Worm (Caenorhabditis elegans) whole organism, early embryonic: ENCODE results near the gene Y47D7A.11.

Experiments
- B0310.2 ChIP-seq: sonication (generic microtip); optimal IDR thresholded peaks from 2 replicates; lab custom pipeline; 2016; ENCODE audit warnings: mild to moderate bottlenecking, missing genetic modification characterization, missing compliant biosample characterization
- F13C5.2 ChIP-seq: sonication (generic microtip); optimal IDR thresholded peaks from 2 replicates; lab custom pipeline; 2017; ENCODE audit warnings: mild to moderate bottlenecking, missing genetic modification characterization, inconsistent platforms, missing compliant biosample characterization
- aly-1 ChIP-seq: sonication (generic microtip); optimal IDR thresholded peaks from 2 replicates; lab custom pipeline; 2016; ENCODE audit warnings: missing genetic modification characterization, missing compliant biosample characterization
- ama-1 ChIP-seq: fragments of 150-350 bp; optimal IDR thresholded peaks from 2 replicates; lab custom pipeline; 2014
- ceh-13 ChIP-seq: fragments of 200-800 bp; sonication (Bioruptor generic); optimal IDR thresholded peaks from 2 replicates; lab custom pipeline; 2018; ENCODE audit warnings: mild to moderate bottlenecking, missing genetic modification characterization, missing compliant biosample characterization
- ceh-36 ChIP-seq: sonication (generic microtip); optimal IDR thresholded peaks from 2 replicates; lab custom pipeline; 2016; ENCODE audit warnings: missing genetic modification characterization, inconsistent platforms, missing compliant biosample characterization
- ets-7 ChIP-seq: sonication (generic microtip); optimal IDR thresholded peaks from 2 replicates; lab custom pipeline; 2016; ENCODE audit warnings: missing genotype, missing genetic modification characterization, missing compliant biosample characterization
- flt-1 ChIP-seq: fragments of 200-800 bp; sonication (Bioruptor generic); IDR thresholded peaks from 2 replicates; pipeline ENCODE4 v1.3.6; 2022; ENCODE audit warnings: missing genetic modification characterization, missing compliant biosample characterization
- hmbx-1 ChIP-seq: sonication (generic microtip); optimal IDR thresholded peaks from 2 replicates; lab custom pipeline; 2016; ENCODE audit warnings: mild to moderate bottlenecking, missing genetic modification characterization, missing compliant biosample characterization
- hmg-4 ChIP-seq: fragments of 200-800 bp; sonication (Bioruptor generic); optimal IDR thresholded peaks from 2 replicates; lab custom pipeline; 2018; ENCODE audit warnings: mild to moderate bottlenecking, missing genetic modification characterization, missing compliant biosample characterization
- hnd-1 ChIP-seq: sonication (generic microtip); optimal IDR thresholded peaks from 2 replicates; lab custom pipeline; 2016; ENCODE audit warnings: missing genetic modification characterization, missing compliant biosample characterization
- pes-1 ChIP-seq: fragments of 200-800 bp; sonication (Bioruptor generic); IDR thresholded peaks from 2 replicates; pipeline ENCODE4 v1.3.6; 2022; ENCODE audit warnings: missing genetic modification reagents, missing genetic modification characterization, missing compliant biosample characterization
- scrt-1 ChIP-seq: fragments of 200-800 bp; sonication (Bioruptor generic); IDR thresholded peaks from 2 replicates; pipeline ENCODE4 v1.3.6; 2022; ENCODE audit warnings: missing genetic modification characterization, missing compliant biosample characterization
- sea-1 ChIP-seq: fragments of 200-800 bp; sonication (Bioruptor generic); conservative IDR thresholded peaks from 2 replicates; pipeline ENCODE4 v1.3.6; 2022; ENCODE audit warnings: missing genetic modification characterization, missing compliant biosample characterization
- tbx-11 ChIP-seq: fragments of 200-800 bp; sonication (Bioruptor generic); IDR thresholded peaks from 2 replicates; pipeline ENCODE4 v1.3.6; 2022; ENCODE audit warnings: missing genetic modification characterization, missing compliant biosample characterization
- tbx-37 ChIP-seq: fragments of 200-800 bp; sonication (Bioruptor generic); conservative IDR thresholded peaks from 2 replicates; pipeline ENCODE4 v1.3.6; 2022; ENCODE audit warnings: missing genetic modification reagents, missing genetic modification characterization, missing compliant biosample characterization
- tra-4 ChIP-seq: sonication (generic microtip); optimal IDR thresholded peaks from 2 replicates; lab custom pipeline; 2017; ENCODE audit warnings: missing genetic modification characterization, missing compliant biosample characterization

Y47D7A.11 gene

ce11 chrV:4437215-4437614, 9.1 kb upstream of the Y47D7A.11 start:
- TF ChIP-seq scrt-1 (GFP tag; lab: Robert Waterston, UW) (no peak), F13C5.2 (tag; lab: Kevin White, UChicago) (no peak), aly-1 (tag; lab: Kevin White, UChicago) (no peak), tbx-37 (no peak), hmg-4 (GFP tag; lab: Kevin White, UChicago) (no peak), sea-1 (GFP tag; lab: Robert Waterston, UW) (no peak), tbx-11 (no peak), flt-1 (no peak), tra-4 (tag; lab: Kevin White, UChicago) (no peak), hnd-1 (tag; lab: Kevin White, UChicago) (no peak), pes-1 (GFP tag; lab: Robert Waterston, UW) (no peak), ceh-13 (GFP tag; lab: Kevin White, UChicago) (no peak), ets-7 (no peak), hmbx-1 (tag; lab: Kevin White, UChicago) (no peak), ama-1 (lab: Kevin White, UChicago) (no peak), ceh-36 (tag; lab: Kevin White, UChicago) (no peak), B0310.2 (tag; lab: Kevin White, UChicago) (no peak)

ce11 chrV:4435411-4435981, 7.4 kb upstream of the Y47D7A.11 start, which contains the start of gene Y47D7A.13:
TSS of gene Y47D7A.13 (minus strand) at chrV:4435927.
- TF ChIP-seq hnd-1 (tag; lab: Kevin White, UChicago) (no peak), tbx-11 (no peak), tra-4 (tag; lab: Kevin White, UChicago) (no peak), hmg-4 (GFP tag; lab: Kevin White, UChicago) (no peak), ama-1 (lab: Kevin White, UChicago) (no peak), tbx-37 (no peak), F13C5.2 (tag; lab: Kevin White, UChicago) (no peak), hmbx-1 (tag; lab: Kevin White, UChicago) (no peak), aly-1 (tag; lab: Kevin White, UChicago) (no peak), ceh-13 (GFP tag; lab: Kevin White, UChicago) (no peak), scrt-1 (GFP tag; lab: Robert Waterston, UW) (no peak), ets-7 (no peak)

ce11 chrV:4432783-4433237, 4.7 kb upstream of the Y47D7A.11 start, which contains the start of gene Y47D7A.15:
TSS of gene Y47D7A.15 (minus strand) at chrV:4433187.
- TF ChIP-seq flt-1 (no peak), tbx-11 (no peak), scrt-1 (GFP tag; lab: Robert Waterston, UW) (no peak), ama-1 (lab: Kevin White, UChicago) (no peak), B0310.2 (tag; lab: Kevin White, UChicago) (no peak), hnd-1 (tag; lab: Kevin White, UChicago) (no peak), hmg-4 (GFP tag; lab: Kevin White, UChicago) (no peak), hmbx-1 (tag; lab: Kevin White, UChicago) (no peak)

DNA sequence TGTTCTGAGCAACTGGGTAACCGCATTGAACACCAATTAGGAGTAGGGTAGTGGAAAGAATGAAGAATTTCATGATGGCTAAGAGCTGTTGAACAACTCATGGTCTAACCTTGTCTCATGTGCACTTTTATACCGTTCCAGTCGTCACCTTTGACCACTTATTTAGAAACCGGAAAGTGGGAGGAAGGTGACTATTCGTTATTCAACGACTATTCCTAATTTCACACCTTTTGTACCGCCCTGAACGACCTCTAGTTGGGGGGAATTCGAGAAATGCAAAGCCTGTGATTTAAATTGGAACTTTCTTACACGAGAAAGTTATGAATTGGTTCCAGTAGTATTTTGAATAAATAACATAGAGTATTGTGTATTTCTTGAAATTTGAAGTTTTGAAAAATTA, 1.5 kb upstream of the Y47D7A.11 start, which contains the start of gene Y47D7A.12:
Gene Y47D7A.12 (minus strand): TSS at position 101 of the 400 bp plus-strand sequence.
- TF ChIP-seq ets-7 (no peak), B0310.2 (tag; lab: Kevin White, UChicago) (no peak), sea-1 (GFP tag; lab: Robert Waterston, UW) (no peak), tbx-11 (no peak), aly-1 (tag; lab: Kevin White, UChicago) (no peak), ceh-36 (tag; lab: Kevin White, UChicago) (no peak), tra-4 (tag; lab: Kevin White, UChicago) (no peak), hnd-1 (tag; lab: Kevin White, UChicago) (no peak), hmg-4 (GFP tag; lab: Kevin White, UChicago) (no peak), ceh-13 (GFP tag; lab: Kevin White, UChicago) (no peak), flt-1 (no peak), hmbx-1 (tag; lab: Kevin White, UChicago) (no peak), pes-1 (GFP tag; lab: Robert Waterston, UW) (no peak), ama-1 (lab: Kevin White, UChicago) (no peak), scrt-1 (GFP tag; lab: Robert Waterston, UW) (no peak), F13C5.2 (tag; lab: Kevin White, UChicago) (no peak), tbx-37 (no peak)

ce11 chrV:4423860-4424401, 4.2 kb downstream of the Y47D7A.11 start, which contains the start of the genes Y47D7A.9 and Y47D7A.19:
TSS of gene Y47D7A.9 (minus strand) at chrV:4423960.
TSS of gene Y47D7A.19 (plus strand) at chrV:4424351.
- no peak for TF ChIP-seq pes-1 (GFP tag; lab: Robert Waterston, UW)

- TF ChIP-seq sea-1 (GFP tag; lab: Robert Waterston, UW), result no peak
- TF ChIP-seq ets-7, result no peak
- TF ChIP-seq ceh-36 (tag; lab: Kevin White, UChicago), result no peak
- no peak for TF ChIP-seq flt-1
- no peak for TF ChIP-seq tbx-11
- no peak for TF ChIP-seq aly-1 (tag; lab: Kevin White, UChicago)
- TF ChIP-seq ama-1 (lab: Kevin White, UChicago), result no peak
- no peak for TF ChIP-seq F13C5.2 (tag; lab: Kevin White, UChicago)
- TF ChIP-seq B0310.2 (tag; lab: Kevin White, UChicago), result no peak
- TF ChIP-seq tbx-37, result no peak
- no peak for TF ChIP-seq hmg-4 (GFP tag; lab: Kevin White, UChicago)
- no peak for TF ChIP-seq pes-1 (GFP tag; lab: Robert Waterston, UW)
- no peak for TF ChIP-seq ceh-13 (GFP tag; lab: Kevin White, UChicago)
- TF ChIP-seq hmbx-1 (tag; lab: Kevin White, UChicago), result no peak
- TF ChIP-seq scrt-1 (GFP tag; lab: Robert Waterston, UW), result no peak
These were observed 5.0 kb downstream of the Y47D7A.11 start for ce11 chrV:4423087-4423486.

- no peak for TF ChIP-seq scrt-1 (GFP tag; lab: Robert Waterston, UW)
- no peak for TF ChIP-seq hmg-4 (GFP tag; lab: Kevin White, UChicago)
- no peak for TF ChIP-seq ceh-36 (tag; lab: Kevin White, UChicago)
- TF ChIP-seq tra-4 (tag; lab: Kevin White, UChicago), result no peak
These were observed 6.0 kb downstream of the Y47D7A.11 start, which contains the start of gene skr-7 for ce11 chrV:4422127-4422526. TSS of gene skr-7 (plus strand) at chrV:4422427.
